Worm (Caenorhabditis elegans): ENCODE results near the gene clhm-1.

Gene clhm-1

DNA sequence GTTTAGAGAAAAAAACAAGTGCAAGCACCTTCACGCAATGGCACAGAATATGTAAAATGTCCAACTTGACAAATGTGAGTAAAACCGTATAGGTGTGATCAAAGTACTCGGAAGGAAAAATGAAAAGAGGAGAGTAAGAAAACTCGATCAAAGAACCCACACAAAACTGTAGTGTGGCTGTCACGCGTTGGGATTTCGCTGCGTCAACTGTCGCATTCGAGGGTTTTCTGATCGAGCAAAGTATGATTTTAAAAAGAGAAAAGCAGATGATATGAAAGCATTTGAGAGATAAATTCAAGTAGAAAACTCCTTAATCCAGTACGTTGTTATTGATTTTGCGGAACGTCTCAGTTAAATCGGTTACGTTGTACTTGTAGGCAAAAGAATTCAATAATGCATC is 21.0 kb upstream of the clhm-1 start (continued):
- TF ChIP-seq blmp-1 (tag; optimal IDR thresholded peaks at IDR 0.05) (peak; percentile 80), pag-3 (tag; optimal IDR thresholded peaks at IDR 0.05; ENCODE audit: borderline replicate concordance, insufficient read depth) (no peak), ceh-82 (tag; optimal IDR thresholded peaks at IDR 0.05) (peak in 2 of 3 experiments; percentile 29 to 40), efl-1 (optimal IDR thresholded peaks at IDR 0.05) (peak in 1 of 2 experiments; percentile 36), efl-1 (GFP tag; optimal IDR thresholded peaks at IDR 0.05 in 1 of 2) (peak; percentile 20 to 92), sup-37 (GFP tag; optimal IDR thresholded peaks at IDR 0.05) (peak; percentile 55), ceh-90 (tag; optimal IDR thresholded peaks at IDR 0.05) (no peak), lin-14 (GFP tag; optimal IDR thresholded peaks at IDR 0.05) (peak; percentile 78), pax-3 (tag; optimal IDR thresholded peaks at IDR 0.05) (peak; percentile 47), nhr-76 (tag; optimal IDR thresholded peaks at IDR 0.05) (no peak), lsy-2 (tag; optimal IDR thresholded peaks at IDR 0.05) (peak; percentile 51 to 71), xbp-1 (tag; optimal IDR thresholded peaks at IDR 0.05) (peak; percentile 32), swsn-7 (tag; optimal IDR thresholded peaks at IDR 0.05) (peak; percentile 42), tlp-1 (tag; optimal IDR thresholded peaks at IDR 0.05) (no peak), hlh-4 (tag; optimal IDR thresholded peaks at IDR 0.05) (no peak), ceh-63 (GFP tag; optimal IDR thresholded peaks at IDR 0.05) (no peak), lin-35 (GFP tag; optimal IDR thresholded peaks at IDR 0.05) (peak; percentile 50 to 82), fkh-10 (GFP tag; optimal IDR thresholded peaks at IDR 0.05) (no peak), nhr-71 (tag; optimal IDR thresholded peaks at IDR 0.05) (peak; percentile 96), lin-39 (tag; optimal IDR thresholded peaks at IDR 0.05) (no peak), dsc-1 (tag; optimal IDR thresholded peaks at IDR 0.05) (no peak), sox-4 (tag; optimal IDR thresholded peaks at IDR 0.05) (no peak), lin-13 (GFP tag; optimal IDR thresholded peaks at IDR 0.05) (peak; percentile 47), egl-13 (tag; optimal IDR thresholded peaks at IDR 0.05) (no peak), tbx-2 (tag; optimal IDR thresholded peaks at IDR 0.05) (peak; percentile 84), alr-1 (tag; optimal IDR thresholded peaks at IDR 0.05; ENCODE audit: borderline replicate concordance) (no peak), ces-1 (GFP tag; optimal IDR thresholded peaks at IDR 0.05) (no peak), hpl-2 (GFP tag; optimal IDR thresholded peaks at IDR 0.05) (no peak), unc-130 (tag; optimal IDR thresholded peaks at IDR 0.05) (peak; percentile 91), unc-86 (tag; optimal IDR thresholded peaks at IDR 0.05) (no peak), pqm-1 (tag; optimal IDR thresholded peaks at IDR 0.05) (no peak), lir-3 (tag; optimal IDR thresholded peaks at IDR 0.05; ENCODE audit: poor library complexity) (peak; percentile 73), rnt-1 (tag; optimal IDR thresholded peaks at IDR 0.05) (peak; percentile 75), efl-3 (GFP tag; optimal IDR thresholded peaks at IDR 0.05) (no peak), C04F5.9 (tag; optimal IDR thresholded peaks at IDR 0.05) (no peak), lin-15B (tag; optimal IDR thresholded peaks at IDR 0.05) (no peak), snpc-4 (tag; optimal IDR thresholded peaks at IDR 0.05) (no peak), nhr-90 (tag; optimal IDR thresholded peaks at IDR 0.05; ENCODE audit: poor library complexity) (peak; percentile 63), nhr-237 (tag; optimal IDR thresholded peaks at IDR 0.05) (no peak), fkh-8 (tag; optimal IDR thresholded peaks at IDR 0.05) (no peak), vab-15 (tag; optimal IDR thresholded peaks at IDR 0.05) (no peak), unc-62 (GFP tag; optimal IDR thresholded peaks at IDR 0.05) (no peak), ztf-11 (tag; optimal IDR thresholded peaks at IDR 0.05) (no peak), mab-9 (GFP tag; IDR thresholded peaks at IDR 0.05) (no peak), C16A3.4 (tag; optimal IDR thresholded peaks at IDR 0.05) (peak; percentile 62), nhr-47 (tag; optimal IDR thresholded peaks at IDR 0.05) (peak; percentile 54), nhr-12 (tag; optimal IDR thresholded peaks at IDR 0.05) (no peak), unc-98 (GFP tag; IDR thresholded peaks at IDR 0.05) (no peak), nhr-19 (GFP tag; conservative IDR thresholded peaks at IDR 0.05) (peak; percentile 99), zag-1 (tag; optimal IDR thresholded peaks at IDR 0.05) (no peak), nhr-20 (tag; optimal IDR thresholded peaks at IDR 0.05) (peak; percentile 99), egl-27 (tag; optimal IDR thresholded peaks at IDR 0.05) (no peak), zip-4 (GFP tag; optimal IDR thresholded peaks at IDR 0.05) (no peak)
